Fruit fly (Drosophila melanogaster) whole organism, embryonic: ENCODE results near the gene Pdcd4.

Experiments used
- CG10654 ChIP-seq: fragments of 200-800 bp; sonication (Bioruptor generic); optimal IDR thresholded peaks from 2 replicates; lab custom pipeline; 2016; ENCODE audit warnings: missing biosample characterization, missing genetic modification characterization
- CG10959 ChIP-seq: fragments of 200-800 bp; sonication (Bioruptor generic); IDR thresholded peaks from 2 replicates; pipeline ENCODE4 v1.3.6; 2022; ENCODE audit warnings: missing biosample characterization, missing genetic modification characterization
- CG11723 ChIP-seq: fragments of 200-800 bp; sonication (Bioruptor generic); optimal IDR thresholded peaks from 2 replicates; lab custom pipeline; 2017; ENCODE audit warnings: missing biosample characterization, mild to moderate bottlenecking, missing genetic modification characterization
- CG1233 ChIP-seq: fragments of 200-800 bp; sonication (Bioruptor generic); optimal IDR thresholded peaks from 4 replicates; lab custom pipeline; 2018; ENCODE audit warnings: missing biosample characterization, mild to moderate bottlenecking, missing genetic modification characterization
- CG13296 ChIP-seq: fragments of 200-800 bp; sonication (Bioruptor generic); optimal IDR thresholded peaks from 3 replicates; lab custom pipeline; 2018; ENCODE audit warnings: missing biosample characterization, mild to moderate bottlenecking, missing genetic modification characterization
- CG17186 ChIP-seq: fragments of 200-800 bp; sonication (Bioruptor generic); optimal IDR thresholded peaks from 3 replicates; lab custom pipeline; 2017; ENCODE audit warnings: missing biosample characterization, missing genetic modification reagents, missing genetic modification characterization
- CG17361 ChIP-seq: fragments of 200-800 bp; sonication (Bioruptor generic); IDR thresholded peaks from 3 replicates; pipeline ENCODE4 v1.3.6; 2022; ENCODE audit warnings: missing biosample characterization, missing genetic modification characterization
- CG1792 ChIP-seq: fragments of 200-800 bp; sonication (Bioruptor generic); optimal IDR thresholded peaks from 2 replicates; lab custom pipeline; 2016; ENCODE audit warnings: missing biosample characterization, missing genetic modification characterization
- CG31224 ChIP-seq: fragments of 200-800 bp; sonication (Bioruptor generic); IDR thresholded peaks from 2 replicates; pipeline ENCODE4 v1.3.6; 2022; ENCODE audit warnings: missing biosample characterization, missing genetic modification characterization
- CG3281 ChIP-seq: fragments of 200-800 bp; sonication (Bioruptor generic); optimal IDR thresholded peaks from 3 replicates; lab custom pipeline; 2017; ENCODE audit warnings: missing biosample characterization, mild to moderate bottlenecking, missing genetic modification characterization
- CG33213 ChIP-seq: fragments of 200-800 bp; sonication (Bioruptor generic); optimal IDR thresholded peaks from 3 replicates; lab custom pipeline; 2016; ENCODE audit warnings: missing biosample characterization, missing genetic modification characterization
- CG42726 ChIP-seq: fragments of 200-800 bp; sonication (Bioruptor generic); IDR thresholded peaks from 2 replicates; pipeline ENCODE4 v1.3.6; 2022; ENCODE audit warnings: missing biosample characterization, missing genetic modification characterization; ENCODE audit not compliant: partially characterized antibody
- CG4617 ChIP-seq: fragments of 200-800 bp; sonication (Bioruptor generic); optimal IDR thresholded peaks from 3 replicates; lab custom pipeline; 2016; ENCODE audit warnings: missing biosample characterization, missing genetic modification characterization, borderline replicate concordance
- CG7987 ChIP-seq: fragments of 200-800 bp; sonication (Bioruptor generic); optimal IDR thresholded peaks from 2 replicates; lab custom pipeline; 2018; ENCODE audit warnings: missing biosample characterization, mild to moderate bottlenecking, missing genetic modification characterization, moderate library complexity
- CG8281 ChIP-seq: fragments of 200-800 bp; sonication (Bioruptor generic); optimal IDR thresholded peaks from 2 replicates; lab custom pipeline; 2018; ENCODE audit warnings: missing biosample characterization, mild to moderate bottlenecking, missing genetic modification characterization, moderate library complexity
- Dip3 ChIP-seq: fragments of 200-800 bp; sonication (Bioruptor generic); optimal IDR thresholded peaks from 3 replicates; lab custom pipeline; 2016; ENCODE audit warnings: missing biosample characterization, missing genetic modification characterization
- Dref ChIP-seq: fragments of 200-800 bp; sonication (Bioruptor generic); IDR thresholded peaks from 2 replicates; pipeline ENCODE4 v1.3.6; 2022; ENCODE audit warnings: missing biosample characterization, missing genetic modification characterization
- Eip74EF ChIP-seq, 2 experiments: fragments of 200-800 bp in 1 of 2; fragments of >200 bp in 1 of 2; sonication (Bioruptor generic) in 1 of 2; optimal IDR thresholded peaks; 2 replicates each; lab custom pipeline; 2017 to 2019; ENCODE audit warnings: missing biosample characterization in 2 of 2, missing genetic modification characterization in 2 of 2, mild to moderate bottlenecking in 1 of 2, moderate library complexity in 1 of 2
- H15 ChIP-seq: fragments of 200-800 bp; sonication (Bioruptor generic); IDR thresholded peaks from 3 replicates; pipeline ENCODE4 v1.3.6; 2022; ENCODE audit warnings: missing biosample characterization, missing genetic modification characterization
- H2.0 ChIP-seq: fragments of 200-800 bp; sonication (Bioruptor generic); IDR thresholded peaks from 2 replicates; pipeline ENCODE4 v1.3.6; 2022; ENCODE audit warnings: missing biosample characterization, missing genetic modification characterization
- HLH3B ChIP-seq: fragments of 200-800 bp; sonication (Bioruptor generic); IDR thresholded peaks from 2 replicates; pipeline ENCODE4 v1.3.6; 2022; ENCODE audit warnings: missing biosample characterization, missing genetic modification characterization
- HLH4C ChIP-seq: fragments of 200-800 bp; sonication (Bioruptor generic); IDR thresholded peaks from 3 replicates; pipeline ENCODE4 v1.3.6; 2022; ENCODE audit warnings: missing biosample characterization, missing genetic modification characterization; ENCODE audit not compliant: partially characterized antibody
- HmgD ChIP-seq: fragments of 200-800 bp; sonication (Bioruptor generic); optimal IDR thresholded peaks from 3 replicates; lab custom pipeline; 2016; ENCODE audit warnings: missing biosample characterization, missing genetic modification characterization
- Mrtf ChIP-seq: fragments of 200-800 bp; sonication (Bioruptor generic); IDR thresholded peaks from 3 replicates; pipeline ENCODE4 v1.3.6; 2022; ENCODE audit warnings: missing biosample characterization, missing genetic modification characterization
- Spps ChIP-seq: fragments of 200-800 bp; sonication (Bioruptor generic); optimal IDR thresholded peaks from 2 replicates; lab custom pipeline; 2018; ENCODE audit warnings: missing biosample characterization, mild to moderate bottlenecking, missing genetic modification characterization
- Sry-δ ChIP-seq: fragments of 200-800 bp; sonication (Bioruptor generic); optimal IDR thresholded peaks from 2 replicates; lab custom pipeline; 2016; ENCODE audit warnings: missing biosample characterization, missing genetic modification characterization
- TFAM ChIP-seq: fragments of 200-800 bp; sonication (Bioruptor generic); optimal IDR thresholded peaks from 2 replicates; lab custom pipeline; 2017; ENCODE audit warnings: missing biosample characterization, missing genetic modification characterization, inconsistent platforms
- Tbp ChIP-seq: fragments of >200 bp; optimal IDR thresholded peaks from 2 replicates; lab custom pipeline; 2018; ENCODE audit warnings: missing biosample characterization, missing genetic modification characterization
- ap ChIP-seq: fragments of 200-800 bp; sonication (Bioruptor generic); IDR thresholded peaks from 2 replicates; pipeline ENCODE4 v1.3.6; 2022; ENCODE audit warnings: missing biosample characterization, missing genetic modification characterization
- ase ChIP-seq: fragments of 200-800 bp; sonication (Bioruptor generic); IDR thresholded peaks from 3 replicates; pipeline ENCODE4 v1.3.6; 2022; ENCODE audit warnings: missing biosample characterization, missing genetic modification characterization
- ato ChIP-seq: fragments of 200-800 bp; sonication (Bioruptor generic); IDR thresholded peaks from 2 replicates; pipeline ENCODE4 v1.3.6; 2022; ENCODE audit warnings: missing biosample characterization, missing genetic modification characterization; ENCODE audit not compliant: partially characterized antibody
- crol ChIP-seq: fragments of 200-800 bp; sonication (Bioruptor generic); IDR thresholded peaks from 2 replicates; pipeline ENCODE4 v1.3.6; 2022; ENCODE audit warnings: missing biosample characterization, missing genetic modification characterization
- emc ChIP-seq: fragments of 200-800 bp; sonication (Bioruptor generic); optimal IDR thresholded peaks from 2 replicates; lab custom pipeline; 2016; ENCODE audit warnings: missing biosample characterization, missing genetic modification characterization
- fd64A ChIP-seq: fragments of 200-800 bp; sonication (Bioruptor generic); optimal IDR thresholded peaks from 3 replicates; lab custom pipeline; 2018; ENCODE audit warnings: missing biosample characterization, mild to moderate bottlenecking, missing genetic modification characterization
- gce ChIP-seq: fragments of 200-800 bp; sonication (Bioruptor generic); IDR thresholded peaks from 3 replicates; pipeline ENCODE4 v1.3.6; 2022; ENCODE audit warnings: missing biosample characterization, missing genetic modification characterization
- gfzf ChIP-seq: fragments of 200-800 bp; sonication (Bioruptor generic); optimal IDR thresholded peaks from 2 replicates; lab custom pipeline; 2016; ENCODE audit warnings: missing biosample characterization, mild to moderate bottlenecking, missing genetic modification characterization, moderate library complexity
- grau ChIP-seq: fragments of 200-800 bp; optimal IDR thresholded peaks from 3 replicates; lab custom pipeline; 2019; ENCODE audit warnings: missing biosample characterization, mild to moderate bottlenecking, missing genetic modification characterization, moderate library complexity
- ham ChIP-seq: fragments of 200-800 bp; sonication (Bioruptor generic); IDR thresholded peaks from 2 replicates; pipeline ENCODE4 v1.3.6; 2022; ENCODE audit warnings: missing biosample characterization, missing genetic modification characterization
- hb ChIP-seq: fragments of 200-800 bp; sonication (Bioruptor generic); IDR thresholded peaks from 3 replicates; pipeline ENCODE4 v1.3.6; 2022; ENCODE audit warnings: missing biosample characterization, missing genetic modification characterization; ENCODE audit not compliant: partially characterized antibody
- hth ChIP-seq: fragments of >200 bp; optimal IDR thresholded peaks from 2 replicates; lab custom pipeline; 2017; ENCODE audit warnings: inconsistent platforms
- klu ChIP-seq: fragments of 200-800 bp; sonication (Bioruptor generic); IDR thresholded peaks from 2 replicates; pipeline ENCODE4 v1.3.6; 2022; ENCODE audit warnings: missing biosample characterization, missing genetic modification characterization
- kni ChIP-seq: fragments of 200-800 bp; sonication (Bioruptor generic); optimal IDR thresholded peaks from 3 replicates; lab custom pipeline; 2017; ENCODE audit warnings: mild to moderate bottlenecking, missing biosample characterization, missing genetic modification reagents, missing genetic modification characterization
- mirr ChIP-seq: fragments of 200-800 bp; sonication (Bioruptor generic); optimal IDR thresholded peaks from 3 replicates; lab custom pipeline; 2018; ENCODE audit warnings: missing biosample characterization, mild to moderate bottlenecking, missing genetic modification characterization
- repo ChIP-seq: fragments of 200-800 bp; sonication (Bioruptor generic); optimal IDR thresholded peaks from 2 replicates; lab custom pipeline; 2016; ENCODE audit warnings: missing biosample characterization, missing genetic modification characterization
- rib ChIP-seq: fragments of 200-800 bp; sonication (Bioruptor generic); IDR thresholded peaks from 2 replicates; pipeline ENCODE4 v1.3.6; 2022; ENCODE audit warnings: missing biosample characterization, missing genetic modification characterization
- schlank ChIP-seq: fragments of 200-800 bp; sonication (Bioruptor generic); optimal IDR thresholded peaks from 2 replicates; lab custom pipeline; 2018; ENCODE audit warnings: missing biosample characterization, mild to moderate bottlenecking, missing genetic modification characterization
- sens-2 ChIP-seq: fragments of 200-800 bp; sonication (Bioruptor generic); IDR thresholded peaks from 2 replicates; pipeline ENCODE4 v1.3.6; 2022; ENCODE audit warnings: missing biosample characterization, missing genetic modification characterization
- sim ChIP-seq: fragments of 200-800 bp; sonication (Bioruptor generic); IDR thresholded peaks from 2 replicates; pipeline ENCODE4 v1.3.6; 2022; ENCODE audit warnings: missing biosample characterization, missing genetic modification characterization
- slp2 ChIP-seq: fragments of 200-800 bp; sonication (Bioruptor generic); optimal IDR thresholded peaks from 2 replicates; lab custom pipeline; 2016; ENCODE audit warnings: missing biosample characterization, missing genetic modification characterization
- sqz ChIP-seq: fragments of 200-800 bp; sonication (Bioruptor generic); optimal IDR thresholded peaks from 3 replicates; lab custom pipeline; 2018; ENCODE audit warnings: missing biosample characterization, mild to moderate bottlenecking, missing genetic modification characterization
- tna ChIP-seq: fragments of 200-800 bp; sonication (Bioruptor generic); IDR thresholded peaks from 2 replicates; pipeline ENCODE4 v1.3.6; 2022; ENCODE audit warnings: missing biosample characterization, missing genetic modification characterization; ENCODE audit not compliant: partially characterized antibody
- usp ChIP-seq: fragments of >200 bp; optimal IDR thresholded peaks from 2 replicates; lab custom pipeline; 2017; ENCODE audit warnings: missing biosample characterization, missing genetic modification characterization

Gene Pdcd4

DNA sequence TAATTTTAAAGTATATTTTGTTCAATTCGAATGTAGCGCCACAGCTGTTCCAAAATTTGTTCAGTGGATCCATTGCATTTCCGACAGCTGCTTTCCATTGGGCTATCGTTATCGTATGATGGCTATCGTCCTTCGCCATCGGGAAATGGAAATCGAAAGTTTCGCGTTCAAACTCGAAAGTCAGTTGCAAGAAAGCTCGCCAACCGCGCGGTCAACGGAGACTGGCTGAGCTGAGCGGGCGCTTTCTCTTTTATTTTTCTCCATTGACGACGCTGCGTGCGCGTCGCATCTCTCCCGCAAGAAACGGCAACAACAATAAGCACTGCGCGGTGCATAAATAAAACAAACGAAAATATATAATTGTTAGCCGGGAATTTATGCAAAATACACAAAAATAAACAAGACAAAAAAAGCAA lies 28.3 kb upstream of the Pdcd4 start, which contains the start of gene inaE:
Gene inaE (plus strand): TSS at position 181 of the 416 bp plus-strand sequence.
- TF ChIP-seq ato (GFP tag; lab: Robert Waterston, UW) (peak; percentile 53), CG1792 (GFP tag; lab: Kevin White, UChicago) (no peak), CG31224 (GFP tag; lab: Robert Waterston, UW) (no peak), Spps (tag; lab: Kevin White, UChicago) (no peak), hth (lab: Kevin White, UChicago) (no peak), Dip3 (GFP tag; lab: Kevin White, UChicago) (no peak), CG17361 (GFP tag; lab: Robert Waterston, UW) (no peak), usp (GFP tag; lab: Kevin White, UChicago) (no peak), gce (GFP tag; lab: Robert Waterston, UW) (no peak), TFAM (GFP tag; lab: Kevin White, UChicago) (no peak), CG10959 (GFP tag; lab: Robert Waterston, UW) (no peak), crol (GFP tag; lab: Robert Waterston, UW) (no peak; the same call in 1 of the 2 replicates), CG33213 (GFP tag; lab: Kevin White, UChicago) (no peak), fd64A (no peak), Mrtf (GFP tag; lab: Robert Waterston, UW) (no peak), Eip74EF (GFP tag; optimal IDR thresholded peaks at IDR 0.05; lab: Kevin White, UChicago) (peak in 1 of 2 experiments; percentile 65), sim (no peak), klu (no peak), HmgD (GFP tag; lab: Kevin White, UChicago) (no peak), tna (GFP tag; lab: Robert Waterston, UW) (peak; percentile 66), CG10654 (GFP tag; lab: Kevin White, UChicago) (no peak), CG13296 (GFP tag; lab: Kevin White, UChicago) (no peak), ap (GFP tag; lab: Robert Waterston, UW) (no peak), CG1233 (GFP tag; lab: Kevin White, UChicago) (peak; percentile 20), ham (GFP tag; lab: Robert Waterston, UW) (no peak), Dref (GFP tag; lab: Robert Waterston, UW) (peak; percentile 86), rib (GFP tag; lab: Robert Waterston, UW) (peak; percentile 60), kni (GFP tag; lab: Kevin White, UChicago) (no peak), CG7987 (GFP tag; lab: Kevin White, UChicago) (peak; percentile 24), CG3281 (GFP tag; lab: Kevin White, UChicago) (no peak), gfzf (GFP tag; lab: Kevin White, UChicago) (no peak), CG11723 (peak; percentile 6), hb (GFP tag; lab: Robert Waterston, UW) (peak; percentile 29; the same call in 1 of the 3 replicates), schlank (tag; lab: Kevin White, UChicago) (no peak), HLH4C (peak; percentile 72), sens-2 (GFP tag; lab: Robert Waterston, UW) (no peak; the same call in 1 of the 2 replicates), slp2 (GFP tag; lab: Kevin White, UChicago) (no peak), grau (peak; percentile 6), H2.0 (GFP tag; lab: Robert Waterston, UW) (no peak), CG4617 (GFP tag; lab: Kevin White, UChicago) (no peak), repo (GFP tag; lab: Kevin White, UChicago) (no peak), sqz (GFP tag; lab: Kevin White, UChicago) (no peak), Tbp (no peak), mirr (GFP tag; lab: Kevin White, UChicago) (no peak), Sry-δ (GFP tag; lab: Kevin White, UChicago) (peak; percentile 43), HLH3B (no peak), CG42726 (no peak), CG17186 (GFP tag; lab: Kevin White, UChicago) (peak; percentile 80), ase (GFP tag; lab: Robert Waterston, UW) (no peak), emc (GFP tag; lab: Kevin White, UChicago) (no peak), CG8281 (tag; lab: Kevin White, UChicago) (no peak), H15 (GFP tag; lab: Robert Waterston, UW) (no peak)
